Fruit fly (Drosophila melanogaster) whole organism, wandering third instar larva: ENCODE results near the gene CG6282.

Source experiments
- Abd-B ChIP-seq: fragments of >200 bp; optimal IDR thresholded peaks from 2 replicates; lab custom pipeline; 2017; ENCODE audit warnings: missing biosample characterization, missing genetic modification characterization
- CG9705 ChIP-seq: fragments of 200-800 bp; sonication (Bioruptor generic); optimal IDR thresholded peaks from 2 replicates; lab custom pipeline; 2018; ENCODE audit warnings: missing biosample characterization, mild to moderate bottlenecking, missing genetic modification characterization
- GATAd ChIP-seq: sonication (Bioruptor generic); optimal IDR thresholded peaks from 2 replicates; lab custom pipeline; 2016; ENCODE audit warnings: missing biosample characterization, missing genetic modification characterization
- Hr78 ChIP-seq: fragments of >200 bp; optimal IDR thresholded peaks from 2 replicates; lab custom pipeline; 2017; ENCODE audit warnings: missing biosample characterization, missing genetic modification characterization
- Mio ChIP-seq: sonication (Bioruptor generic); optimal IDR thresholded peaks from 2 replicates; lab custom pipeline; 2016; ENCODE audit warnings: missing biosample characterization, missing genetic modification characterization
- Sp1 ChIP-seq: fragments of 200-800 bp; sonication (Bioruptor generic); optimal IDR thresholded peaks from 3 replicates; lab custom pipeline; 2019; ENCODE audit warnings: missing biosample characterization, mild to moderate bottlenecking, missing genetic modification characterization, moderate library complexity
- dmrt93B ChIP-seq: fragments of 200-800 bp; sonication (Bioruptor generic); optimal IDR thresholded peaks from 2 replicates; lab custom pipeline; 2018; ENCODE audit warnings: missing biosample characterization, mild to moderate bottlenecking, missing genetic modification characterization
- fru ChIP-seq: fragments of 200-800 bp; sonication (Bioruptor generic); optimal IDR thresholded peaks from 3 replicates; lab custom pipeline; 2016; ENCODE audit warnings: missing biosample characterization, mild to moderate bottlenecking, missing genetic modification characterization
- pan ChIP-seq: fragments of >200 bp; optimal IDR thresholded peaks from 2 replicates; lab custom pipeline; 2017
- psq ChIP-seq: fragments of 200-800 bp; sonication (Bioruptor generic); optimal IDR thresholded peaks from 3 replicates; lab custom pipeline; 2017; ENCODE audit warnings: missing biosample characterization, mild to moderate bottlenecking, missing genetic modification characterization, moderate library complexity
- sv ChIP-seq: fragments of 200-800 bp; sonication (Bioruptor generic); optimal IDR thresholded peaks from 3 replicates; lab custom pipeline; 2016; ENCODE audit warnings: missing biosample characterization, missing genetic modification characterization

DNA sequence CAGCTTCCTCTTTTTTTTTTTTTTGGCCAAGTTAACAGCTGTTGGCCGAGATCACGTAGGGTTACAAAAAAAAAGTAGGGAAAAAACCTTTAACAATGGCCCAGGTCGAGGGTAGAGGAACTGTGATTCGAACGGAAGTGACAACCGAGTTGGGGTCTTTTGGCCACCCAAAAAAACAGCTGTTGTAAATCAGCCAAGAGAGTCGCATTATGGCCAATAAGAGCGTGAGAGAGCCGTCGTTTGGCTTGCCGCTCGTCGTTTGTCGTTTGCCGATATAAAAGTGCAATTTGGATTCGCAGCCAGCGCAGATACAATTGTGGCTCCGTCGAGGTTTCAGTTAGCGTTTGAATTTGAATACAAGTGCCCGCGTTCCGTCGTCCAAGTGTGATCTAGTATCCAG is 35.7 kb downstream of the CG6282 start, which contains the start of gene Cpr66D:
- no peak for TF ChIP-seq CG9705 (GFP tag; lab: Kevin White, UChicago)
- no peak for TF ChIP-seq dmrt93B
- no peak for TF ChIP-seq Hr78 (GFP tag; lab: Kevin White, UChicago)
- TF ChIP-seq GATAd (GFP tag; lab: Kevin White, UChicago), result no peak
- TF ChIP-seq Sp1, result no peak
- TF ChIP-seq psq (GFP tag; lab: Kevin White, UChicago), result no peak
- TF ChIP-seq fru (GFP tag; lab: Kevin White, UChicago), result no peak
- TF ChIP-seq Mio (GFP tag; lab: Kevin White, UChicago), result no peak
- no peak for TF ChIP-seq sv (GFP tag; lab: Kevin White, UChicago)
- TF ChIP-seq Abd-B, result no peak
- TF ChIP-seq pan, result no peak
